Fruit fly (Drosophila melanogaster): Measurements from ENCODE around the gene Ugt36A1.

The Ugt36A1 gene

DNA sequence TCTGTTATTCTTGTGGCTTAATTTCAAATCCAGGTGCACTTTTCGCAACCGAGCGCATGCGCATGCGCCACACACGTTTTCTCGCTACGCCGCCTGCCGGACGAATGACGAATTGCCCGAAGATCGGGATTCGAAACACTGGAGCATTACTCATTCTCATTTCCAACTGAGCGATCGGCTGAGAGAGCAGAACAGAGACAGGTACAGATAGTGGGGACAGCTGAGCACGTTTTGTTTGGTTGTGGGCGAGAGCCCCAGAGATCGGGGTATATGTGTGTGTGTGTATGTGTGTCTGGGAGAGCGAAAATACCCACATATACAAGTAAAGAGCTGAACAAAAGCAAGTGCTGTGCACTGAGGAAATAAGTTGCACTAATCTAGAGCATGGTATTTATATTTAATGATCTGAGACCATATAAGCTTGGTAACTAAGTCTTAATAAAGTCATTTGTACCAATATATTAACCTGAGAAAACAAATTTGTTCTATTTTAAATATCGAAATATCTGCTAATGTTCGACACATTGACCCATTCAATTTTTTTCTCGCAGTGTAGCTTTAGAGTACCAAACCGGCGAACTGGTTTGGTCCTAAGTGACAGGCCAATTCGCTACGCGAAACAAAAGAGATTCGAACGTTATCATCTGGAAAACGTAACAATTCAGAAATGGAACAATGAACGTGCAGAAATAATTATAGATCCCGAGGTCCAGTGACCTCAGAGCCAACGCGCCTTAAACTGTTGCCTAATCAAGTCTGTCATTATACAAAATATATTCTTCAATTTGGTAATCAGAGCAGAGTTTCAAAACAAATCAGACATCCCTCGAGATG lies 13.4 kb downstream of the Ugt36A1 start (continued):
- peak; percentile 97 for TF ChIP-seq gce (GFP tag; IDR thresholded peaks at IDR 0.05)
- peak; percentile 95 for TF ChIP-seq CG9609 (GFP tag; optimal IDR thresholded peaks at IDR 0.05)
- TF ChIP-seq CG13424 (tag; optimal IDR thresholded peaks at IDR 0.05): peak; percentile 94
- TF ChIP-seq ERR (GFP tag; optimal IDR thresholded peaks at IDR 0.05): peak; percentile 86
- TF ChIP-seq CG18476 (GFP tag; optimal IDR thresholded peaks at IDR 0.05): peak; percentile 89
- TF ChIP-seq ken (GFP tag; IDR thresholded peaks at IDR 0.05): peak; percentile 92
- no peak for TF ChIP-seq hb (GFP tag; IDR thresholded peaks at IDR 0.05; ENCODE audit: partially characterized antibody)
- TF ChIP-seq crp (GFP tag; optimal IDR thresholded peaks at IDR 0.05): peak in 1 of 2 experiments; percentile 76
- peak; percentile 85 for TF ChIP-seq Neu2 (GFP tag; optimal IDR thresholded peaks at IDR 0.05; ENCODE audit: borderline replicate concordance)
- peak; percentile 88 for TF ChIP-seq CG12942 (GFP tag; optimal IDR thresholded peaks at IDR 0.05)
- peak; percentile 95 for TF ChIP-seq HmgZ (tag; optimal IDR thresholded peaks at IDR 0.05)
- TF ChIP-seq pan (optimal IDR thresholded peaks at IDR 0.05): no peak
- peak in 1 of 2 experiments; percentile 98 for TF ChIP-seq pan (GFP tag; optimal IDR thresholded peaks at IDR 0.05 in 1 of 2, IDR thresholded peaks at IDR 0.05 in 1 of 2)
- TF ChIP-seq abd-A (tag; optimal IDR thresholded peaks at IDR 0.05): peak; percentile 77
- TF ChIP-seq Vsx1 (GFP tag; optimal IDR thresholded peaks at IDR 0.05): peak; percentile 88
- peak; percentile 79 for TF ChIP-seq Adf1 (GFP tag; IDR thresholded peaks at IDR 0.05)
- TF ChIP-seq H15 (GFP tag; IDR thresholded peaks at IDR 0.05): peak; percentile 98
- no peak for TF ChIP-seq Lpt (GFP tag; optimal IDR thresholded peaks at IDR 0.05)
- peak; percentile 93 for TF ChIP-seq CG15514 (GFP tag; optimal IDR thresholded peaks at IDR 0.05)
- TF ChIP-seq Mrtf (GFP tag; IDR thresholded peaks at IDR 0.05): peak; percentile 94
- TF ChIP-seq Meics (GFP tag; optimal IDR thresholded peaks at IDR 0.05): peak; percentile 99
- peak; percentile 94 for TF ChIP-seq Oaz (GFP tag; IDR thresholded peaks at IDR 0.05)
- TF ChIP-seq mld (GFP tag; IDR thresholded peaks at IDR 0.05; ENCODE audit: partially characterized antibody): no peak
- peak; percentile 98 for TF ChIP-seq CG11695 (GFP tag; IDR thresholded peaks at IDR 0.05)
- TF ChIP-seq CG11504 (tag; optimal IDR thresholded peaks at IDR 0.05): peak; percentile 94
- peak; percentile 90 for TF ChIP-seq D19A (tag; optimal IDR thresholded peaks at IDR 0.05)
- TF ChIP-seq CG7928 (GFP tag; optimal IDR thresholded peaks at IDR 0.05): peak; percentile 80
- TF ChIP-seq lbe (GFP tag; optimal IDR thresholded peaks at IDR 0.05): peak; percentile 94
- TF ChIP-seq CG11560 (tag; IDR thresholded peaks at IDR 0.05): peak; percentile 85
- no peak for TF ChIP-seq Dfd (GFP tag; optimal IDR thresholded peaks at IDR 0.05)
- TF ChIP-seq ttk (GFP tag; IDR thresholded peaks at IDR 0.05): peak; percentile 93
- peak; percentile 91 for TF ChIP-seq CG10462 (GFP tag; optimal IDR thresholded peaks at IDR 0.05)
- TF ChIP-seq Optix (GFP tag; IDR thresholded peaks at IDR 0.05): peak; percentile 93
- TF ChIP-seq chif (GFP tag; optimal IDR thresholded peaks at IDR 0.05): peak; percentile 85 to 97
- peak; percentile 72 for TF ChIP-seq CG30020 (tag; optimal IDR thresholded peaks at IDR 0.05)
- peak; percentile 91 for TF ChIP-seq MBD-R2 (GFP tag; IDR thresholded peaks at IDR 0.05)
- peak; percentile 87 for TF ChIP-seq Atf3 (GFP tag; optimal IDR thresholded peaks at IDR 0.05)
- TF ChIP-seq usp (GFP tag; optimal IDR thresholded peaks at IDR 0.05): no peak
- peak; percentile 99 for TF ChIP-seq CG32532 (GFP tag; IDR thresholded peaks at IDR 0.05)
- peak; percentile 72 for TF ChIP-seq CG10321 (GFP tag; IDR thresholded peaks at IDR 0.05)
- TF ChIP-seq yki (optimal IDR thresholded peaks at IDR 0.05): no peak
- peak; percentile 96 for TF ChIP-seq CG7556 (GFP tag; optimal IDR thresholded peaks at IDR 0.05)
- TF ChIP-seq CG31365 (tag; optimal IDR thresholded peaks at IDR 0.05): peak; percentile 94
- TF ChIP-seq CG15011 (GFP tag; optimal IDR thresholded peaks at IDR 0.05): peak; percentile 98
- peak; percentile 97 for TF ChIP-seq pum (GFP tag; optimal IDR thresholded peaks at IDR 0.05)
- TF ChIP-seq YL-1 (GFP tag; optimal IDR thresholded peaks at IDR 0.05): peak; percentile 53
- peak; percentile 97 for TF ChIP-seq sqz (GFP tag; optimal IDR thresholded peaks at IDR 0.05)
- TF ChIP-seq Dp (GFP tag; optimal IDR thresholded peaks at IDR 0.05): no peak
- TF ChIP-seq al (GFP tag; IDR thresholded peaks at IDR 0.05): peak; percentile 96
- peak; percentile 79 for TF ChIP-seq schlank (tag; optimal IDR thresholded peaks at IDR 0.05)
